Fruit fly (Drosophila melanogaster): Measurements from ENCODE around the gene CG11317.

Gene CG11317

dm6 chr3R:31064653-31065322, 32.3 kb downstream of the CG11317 start, which contains the start of gene Sox100B (continued):
- TF ChIP-seq al (GFP tag; IDR thresholded peaks at IDR 0.05) = no peak
- peak; percentile 81 for TF ChIP-seq Ssrp (tag; optimal IDR thresholded peaks at IDR 0.05)
- no peak for TF ChIP-seq knrl (GFP tag; IDR thresholded peaks at IDR 0.05; ENCODE audit: partially characterized antibody)
- TF ChIP-seq gro (GFP tag; optimal IDR thresholded peaks at IDR 0.05) = no peak
- TF ChIP-seq E2f2 (GFP tag; IDR thresholded peaks at IDR 0.05) = peak; percentile 26; the same call in 1 of the 2 replicates
- TF ChIP-seq Stat92E (GFP tag; optimal IDR thresholded peaks at IDR 0.05) = no peak
- TF ChIP-seq croc (GFP tag; conservative IDR thresholded peaks at IDR 0.05) = peak; percentile 65
- TF ChIP-seq CG3407 (GFP tag; optimal IDR thresholded peaks at IDR 0.05) = peak; percentile 41
- no peak for TF ChIP-seq nerfin-2 (GFP tag; IDR thresholded peaks at IDR 0.05; ENCODE audit: partially characterized antibody)
- TF ChIP-seq CG12236 (GFP tag; optimal IDR thresholded peaks at IDR 0.05) = no peak
- peak; percentile 76 for TF ChIP-seq twi (tag; optimal IDR thresholded peaks at IDR 0.05)
- TF ChIP-seq ATbp (GFP tag; optimal IDR thresholded peaks at IDR 0.05) = peak; percentile 25
- peak; percentile 78 for TF ChIP-seq CG6689 (GFP tag; IDR thresholded peaks at IDR 0.05)
- TF ChIP-seq CG17186 (GFP tag; optimal IDR thresholded peaks at IDR 0.05) = no peak
- no peak for TF ChIP-seq CkIIα-i1 (GFP tag; IDR thresholded peaks at IDR 0.05)
- peak; percentile 33 for TF ChIP-seq Fer3 (tag; optimal IDR thresholded peaks at IDR 0.05)
- TF ChIP-seq sqz (GFP tag; optimal IDR thresholded peaks at IDR 0.05) = peak; percentile 12
- TF ChIP-seq ERR (GFP tag; optimal IDR thresholded peaks at IDR 0.05) = no peak
- TF ChIP-seq ttk (GFP tag; IDR thresholded peaks at IDR 0.05) = peak; percentile 47; the same call in 1 of the 2 replicates
- peak; percentile 43 for TF ChIP-seq CG30431 (GFP tag; optimal IDR thresholded peaks at IDR 0.05)
- TF ChIP-seq Bteb2 (GFP tag; optimal IDR thresholded peaks at IDR 0.05) = no peak
- TF ChIP-seq CG17385 (GFP tag; optimal IDR thresholded peaks at IDR 0.05) = peak; percentile 36
- TF ChIP-seq sisA (GFP tag; IDR thresholded peaks at IDR 0.05) = peak; percentile 66
- TF ChIP-seq CG11093 (GFP tag; IDR thresholded peaks at IDR 0.05) = 0 out of 3 replicates have a peak, but pooled peaks have one; percentile 49
- no peak for TF ChIP-seq btn (GFP tag; optimal IDR thresholded peaks at IDR 0.05)
- no peak for TF ChIP-seq wek (GFP tag; optimal IDR thresholded peaks at IDR 0.05)
- TF ChIP-seq psq (GFP tag; optimal IDR thresholded peaks at IDR 0.05) = no peak
- peak; percentile 33 for TF ChIP-seq CG12659 (GFP tag; optimal IDR thresholded peaks at IDR 0.05)
- peak; percentile 91 for TF ChIP-seq Xrp1 (GFP tag; IDR thresholded peaks at IDR 0.05)
- TF ChIP-seq CG15073 (GFP tag; optimal IDR thresholded peaks at IDR 0.05) = no peak
- peak; percentile 74; the same call in 2 of the 3 replicates for TF ChIP-seq ci (GFP tag; IDR thresholded peaks at IDR 0.05)
- peak; percentile 23 for TF ChIP-seq CG11723 (GFP tag; optimal IDR thresholded peaks at IDR 0.05)
- peak; percentile 64 for TF ChIP-seq Hsf (GFP tag; optimal IDR thresholded peaks at IDR 0.05)
- no peak for TF ChIP-seq ems (GFP tag; optimal IDR thresholded peaks at IDR 0.05)
- peak; percentile 23 for TF ChIP-seq CG8359 (GFP tag; optimal IDR thresholded peaks at IDR 0.05; ENCODE audit: borderline replicate concordance)
- TF ChIP-seq CG6254 (GFP tag; optimal IDR thresholded peaks at IDR 0.05) = peak; percentile 56
- TF ChIP-seq CG14710 (tag; optimal IDR thresholded peaks at IDR 0.05) = peak; percentile 84
- peak; percentile 55 for TF ChIP-seq bcd (GFP tag; optimal IDR thresholded peaks at IDR 0.05)
- TF ChIP-seq CG15514 (GFP tag; optimal IDR thresholded peaks at IDR 0.05) = no peak
- TF ChIP-seq pnt (GFP tag; optimal IDR thresholded peaks at IDR 0.05) = peak; percentile 12
- TF ChIP-seq ato (GFP tag; IDR thresholded peaks at IDR 0.05; ENCODE audit: partially characterized antibody) = no peak
- no peak for TF ChIP-seq ftz-f1 (GFP tag; optimal IDR thresholded peaks at IDR 0.05)
- TF ChIP-seq Atf-2 (GFP tag; optimal IDR thresholded peaks at IDR 0.05) = peak; percentile 21
- no peak for TF ChIP-seq p53 (GFP tag; optimal IDR thresholded peaks at IDR 0.05)
- no peak for TF ChIP-seq odd (GFP tag; optimal IDR thresholded peaks at IDR 0.05)
- TF ChIP-seq CG8290 (GFP tag; optimal IDR thresholded peaks at IDR 0.05) = peak; percentile 23
- TF ChIP-seq CG8290 (tag; optimal IDR thresholded peaks at IDR 0.05) = no peak
- no peak for TF ChIP-seq MESR4 (GFP tag; optimal IDR thresholded peaks at IDR 0.05)
- TF ChIP-seq aop (GFP tag; IDR thresholded peaks at IDR 0.05) = no peak
- TF ChIP-seq B-H1 (GFP tag; IDR thresholded peaks at IDR 0.05) = 0 out of 3 replicates have a peak, but pooled peaks have one; percentile 38
